Fruit fly (Drosophila melanogaster): ENCODE measurements around the gene CG6738.

The CG6738 gene

DNA sequence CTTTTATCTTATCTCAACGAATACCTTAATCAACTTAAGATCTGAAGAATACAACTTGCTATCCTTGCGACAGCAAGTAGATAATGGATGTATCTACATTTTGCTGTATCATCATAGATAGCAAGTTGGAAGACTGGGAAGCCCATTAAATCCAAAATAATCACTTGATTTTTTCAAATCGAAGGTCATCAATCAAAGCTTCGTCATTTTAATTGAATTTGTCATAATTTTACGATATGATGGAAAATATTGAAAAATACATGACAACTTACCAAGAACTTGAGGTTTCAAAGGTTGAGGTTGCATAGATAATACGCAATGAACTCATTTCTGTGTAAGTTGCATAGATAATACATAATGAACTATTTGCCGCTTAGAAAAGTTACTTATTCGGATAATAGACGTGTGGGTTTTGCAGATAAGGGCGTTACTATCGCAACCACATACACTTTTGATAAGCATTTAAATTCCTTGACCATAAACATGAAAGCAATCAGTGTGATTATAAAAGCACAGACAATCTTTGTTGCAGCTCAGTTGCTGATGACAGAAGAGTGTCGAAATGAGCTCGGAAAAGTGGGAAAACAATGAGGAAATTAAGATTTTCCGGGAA lies 2.0 kb upstream of the CG6738 start, which contains the start of gene CG6733:
Gene CG6733, plus strand, starts transcription at position 532 of the 613 bp plus-strand sequence.
- no peak for TF ChIP-seq CG3032 (tag; optimal IDR thresholded peaks at IDR 0.05)
- TF ChIP-seq Eip93F (GFP tag; optimal IDR thresholded peaks at IDR 0.05) = no peak
- TF ChIP-seq dac (GFP tag; optimal IDR thresholded peaks at IDR 0.05) = no peak
- TF ChIP-seq acj6 (GFP tag; optimal IDR thresholded peaks at IDR 0.05) = no peak
- no peak for TF ChIP-seq vri (GFP tag; optimal IDR thresholded peaks at IDR 0.05)
- no peak for TF ChIP-seq spab (GFP tag; optimal IDR thresholded peaks at IDR 0.05)
- TF ChIP-seq fd59A (GFP tag; optimal IDR thresholded peaks at IDR 0.05) = no peak
- no peak for TF ChIP-seq CG7368 (GFP tag; optimal IDR thresholded peaks at IDR 0.05)
- TF ChIP-seq CG6276 (GFP tag; optimal IDR thresholded peaks at IDR 0.05) = no peak
- no peak for TF ChIP-seq CG6808 (GFP tag; optimal IDR thresholded peaks at IDR 0.05)
- TF ChIP-seq CG6854 (GFP tag; optimal IDR thresholded peaks at IDR 0.05) = no peak

DNA sequence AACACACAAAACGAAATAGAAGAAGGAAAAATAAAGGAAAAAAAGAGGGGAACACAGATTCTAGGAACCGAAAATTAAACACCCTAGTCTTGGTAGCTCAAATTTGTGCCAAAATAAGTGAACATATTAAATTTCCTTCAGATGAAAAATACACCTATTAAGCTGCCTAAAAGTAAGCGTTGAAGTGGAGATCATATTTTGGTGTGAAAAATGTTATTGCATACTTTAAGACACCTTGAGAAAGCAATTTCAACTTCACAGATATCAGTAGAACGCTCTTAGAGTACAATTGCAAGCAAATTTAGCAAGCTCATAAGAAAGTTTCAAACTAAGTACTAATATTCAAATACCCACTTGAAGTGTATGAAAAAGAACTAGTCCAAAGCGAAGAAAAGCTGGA lies 11.4 kb downstream of the CG6738 start:
- peak; percentile 19 for TF ChIP-seq CG32006 (GFP tag; optimal IDR thresholded peaks at IDR 0.05)
- no peak for TF ChIP-seq dsx (GFP tag; optimal IDR thresholded peaks at IDR 0.05; ENCODE audit: poor library complexity, severe bottlenecking)

DNA sequence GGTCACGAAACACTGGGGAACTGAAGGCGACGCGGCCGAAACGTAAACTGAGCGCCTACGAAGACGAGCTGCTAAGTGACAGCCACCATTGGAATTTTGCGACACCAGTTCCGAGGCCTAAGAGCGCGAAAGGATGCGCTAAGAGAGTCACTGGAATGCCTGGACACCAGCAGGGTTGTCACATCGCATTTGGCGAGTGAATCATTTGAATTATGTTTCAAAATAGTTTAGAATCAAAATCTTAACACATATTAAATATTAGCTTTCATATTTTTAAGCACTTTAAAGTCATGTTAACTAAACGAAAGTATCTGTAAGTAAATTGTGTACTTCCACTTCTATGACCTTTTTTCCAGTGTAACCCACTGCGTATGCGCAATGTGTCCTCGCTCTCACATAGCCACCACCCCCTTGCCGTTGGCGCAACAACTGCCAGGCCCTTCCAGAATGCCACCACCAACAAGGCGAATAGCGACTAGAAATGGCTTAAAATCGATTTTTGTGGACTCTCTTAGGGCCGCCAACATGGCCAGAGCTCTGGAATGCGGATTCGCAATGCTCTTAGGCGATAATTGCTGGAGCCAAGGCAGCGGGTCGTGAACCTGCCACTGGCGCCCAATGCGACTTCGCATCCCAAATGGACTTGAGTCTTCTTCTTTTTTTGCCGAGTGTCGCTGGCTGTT lies 13.5 kb downstream of the CG6738 start, which contains the start of gene Cow:
Gene Cow, minus strand, starts transcription at position 51 of the 683 bp plus-strand sequence.
- peak; percentile 46 for TF ChIP-seq CG3032 (tag; optimal IDR thresholded peaks at IDR 0.05)
- peak; percentile 59 for TF ChIP-seq Gug (GFP tag; IDR thresholded peaks at IDR 0.05)
- no peak for TF ChIP-seq net (GFP tag; optimal IDR thresholded peaks at IDR 0.05)
- no peak for TF ChIP-seq CG34406 (GFP tag; optimal IDR thresholded peaks at IDR 0.05)
- peak; percentile 48; the same call in 1 of the 2 replicates for TF ChIP-seq CG11294 (GFP tag; IDR thresholded peaks at IDR 0.05)
- TF ChIP-seq Eip78C (GFP tag) = peak; percentile 81
- peak; percentile 9 for TF ChIP-seq dac (GFP tag; optimal IDR thresholded peaks at IDR 0.05)
- TF ChIP-seq svp (GFP tag) = peak; percentile 70
- peak; percentile 40 for TF ChIP-seq lz (GFP tag; optimal IDR thresholded peaks at IDR 0.05)
- peak; percentile 17 for TF ChIP-seq CG1621 (tag; optimal IDR thresholded peaks at IDR 0.05)
- TF ChIP-seq CG31627 (GFP tag; optimal IDR thresholded peaks at IDR 0.05) = peak; percentile 34
- no peak for TF ChIP-seq Blimp-1 (GFP tag; optimal IDR thresholded peaks at IDR 0.05)
- peak; percentile 36; the same call in 1 of the 2 replicates for TF ChIP-seq CG15336 (GFP tag; IDR thresholded peaks at IDR 0.05)
- TF ChIP-seq Sox14 (GFP tag; optimal IDR thresholded peaks at IDR 0.05) = peak; percentile 12
- peak; percentile 30 for TF ChIP-seq Sox102F (GFP tag; optimal IDR thresholded peaks at IDR 0.05)
- no peak for TF ChIP-seq CG4318 (GFP tag; optimal IDR thresholded peaks at IDR 0.05)
- peak; percentile 46 for TF ChIP-seq topi (GFP tag; optimal IDR thresholded peaks at IDR 0.05)
- peak; percentile 31 for TF ChIP-seq CG10631 (GFP tag; optimal IDR thresholded peaks at IDR 0.05)
- TF ChIP-seq Smox (GFP tag; optimal IDR thresholded peaks at IDR 0.05) = peak; percentile 24
- no peak for TF ChIP-seq Sox15 (GFP tag; optimal IDR thresholded peaks at IDR 0.05)
- TF ChIP-seq fd59A (GFP tag; optimal IDR thresholded peaks at IDR 0.05) = no peak
- TF ChIP-seq CG16779 (tag; optimal IDR thresholded peaks at IDR 0.05) = no peak
- no peak for TF ChIP-seq CG11902 (GFP tag; optimal IDR thresholded peaks at IDR 0.05)
- TF ChIP-seq achi (GFP tag; optimal IDR thresholded peaks at IDR 0.05) = peak; percentile 43
- no peak for TF ChIP-seq Ets21C (GFP tag; optimal IDR thresholded peaks at IDR 0.05)
- no peak for TF ChIP-seq CG8319 (GFP tag; optimal IDR thresholded peaks at IDR 0.05)
- peak; percentile 70 for TF ChIP-seq eg (GFP tag; IDR thresholded peaks at IDR 0.05)
- TF ChIP-seq Hr38 (GFP tag; optimal IDR thresholded peaks at IDR 0.05) = no peak
- peak; percentile 46 for TF ChIP-seq Eip75B (GFP tag; optimal IDR thresholded peaks at IDR 0.05)
- TF ChIP-seq Ets96B (tag; optimal IDR thresholded peaks at IDR 0.05) = peak; percentile 29
- TF ChIP-seq pdm3 (GFP tag; optimal IDR thresholded peaks at IDR 0.05) = peak; percentile 45
- peak; percentile 2 to 3 for TF ChIP-seq ss (GFP tag; optimal IDR thresholded peaks at IDR 0.05)
- TF ChIP-seq vri (GFP tag; optimal IDR thresholded peaks at IDR 0.05) = no peak
- TF ChIP-seq spab (GFP tag; optimal IDR thresholded peaks at IDR 0.05) = peak; percentile 31
- TF ChIP-seq Eip93F (GFP tag; optimal IDR thresholded peaks at IDR 0.05) = no peak
- peak; percentile 35 for TF ChIP-seq CG3919 (GFP tag; optimal IDR thresholded peaks at IDR 0.05)
- TF ChIP-seq esn (GFP tag; optimal IDR thresholded peaks at IDR 0.05) = no peak
- TF ChIP-seq CG32006 (GFP tag; optimal IDR thresholded peaks at IDR 0.05) = peak; percentile 56
- peak; percentile 54; the same call in 2 of the 3 replicates for TF ChIP-seq CG8119 (GFP tag; IDR thresholded peaks at IDR 0.05)
- no peak for TF ChIP-seq CG7368 (GFP tag; optimal IDR thresholded peaks at IDR 0.05)
